Fruit fly (Drosophila melanogaster) S2 (cell line): ENCODE data around the gene CG7402.

ENCODE experiments used
- CG8478 ChIP-seq: fragments of >200 bp; optimal IDR thresholded peaks from 2 replicates; lab custom pipeline; 2018
- CTCF ChIP-seq, 2 experiments: fragments of >200 bp; optimal IDR thresholded peaks; 2 replicates each; lab custom pipeline; 2018

dm6 chr3L:17905761-17906160 lies 18.3 kb downstream of the CG7402 start:
- no peak for TF ChIP-seq CG8478 (lab: Kevin White, UChicago)
- no peak for TF ChIP-seq CTCF (optimal IDR thresholded peaks at IDR 0.05; lab: Kevin White, UChicago)
